Worm (Caenorhabditis elegans) whole organism, late embryonic: ENCODE data around the gene F13E6.1.

Experiments
- C08G9.2 ChIP-seq: sonication (generic microtip); optimal IDR thresholded peaks from 2 replicates; lab custom pipeline; 2016; ENCODE audit warnings: mild to moderate bottlenecking, missing genetic modification characterization, moderate library complexity, missing compliant biosample characterization
- F13H6.1 ChIP-seq: sonication (generic microtip); optimal IDR thresholded peaks from 2 replicates; lab custom pipeline; 2016; ENCODE audit warnings: missing genetic modification characterization, missing compliant biosample characterization
- K09A11.1 ChIP-seq: sonication (generic microtip); optimal IDR thresholded peaks from 2 replicates; lab custom pipeline; 2017; ENCODE audit warnings: antibody characterized with exemption, mild to moderate bottlenecking, missing genetic modification characterization, missing compliant biosample characterization; ENCODE audit not compliant: insufficient read depth
- T23F11.4 ChIP-seq: fragments of 200-800 bp; sonication (Bioruptor generic); optimal IDR thresholded peaks from 2 replicates; lab custom pipeline; 2018; ENCODE audit warnings: mild to moderate bottlenecking, missing genetic modification characterization, missing compliant biosample characterization
- Y22D7AL.16 ChIP-seq: sonication (generic microtip); optimal IDR thresholded peaks from 2 replicates; lab custom pipeline; 2016; ENCODE audit warnings: missing genetic modification characterization, missing compliant biosample characterization
- ama-1 ChIP-seq: fragments of 150-350 bp; optimal IDR thresholded peaks from 2 replicates; lab custom pipeline; 2014
- ceh-18 ChIP-seq: sonication (generic microtip); optimal IDR thresholded peaks from 2 replicates; lab custom pipeline; 2016; ENCODE audit warnings: missing genetic modification characterization, missing compliant biosample characterization
- ceh-19 ChIP-seq: fragments of 200-800 bp; sonication (Bioruptor generic); optimal IDR thresholded peaks from 2 replicates; lab custom pipeline; 2018; ENCODE audit warnings: mild to moderate bottlenecking, missing genetic modification characterization, missing compliant biosample characterization
- ceh-2 ChIP-seq: sonication (generic microtip); optimal IDR thresholded peaks from 2 replicates; lab custom pipeline; 2016; ENCODE audit warnings: missing genotype, missing genetic modification characterization, missing compliant biosample characterization
- ceh-30 ChIP-seq: fragments of 150-350 bp; optimal IDR thresholded peaks from 2 replicates; lab custom pipeline; 2014; ENCODE audit warnings: missing biosample characterization, missing genetic modification characterization
- ceh-45 ChIP-seq: fragments of 200-800 bp; sonication (Bioruptor generic); IDR thresholded peaks from 2 replicates; pipeline ENCODE4 v1.3.6; 2022; ENCODE audit warnings: missing genetic modification reagents, missing genetic modification characterization, missing compliant biosample characterization
- ceh-48 ChIP-seq: sonication (generic microtip); optimal IDR thresholded peaks from 2 replicates; lab custom pipeline; 2016; ENCODE audit warnings: missing genetic modification characterization, inconsistent platforms, missing compliant biosample characterization
- ceh-9 ChIP-seq: sonication (generic microtip); optimal IDR thresholded peaks from 2 replicates; lab custom pipeline; 2016; ENCODE audit warnings: mild to moderate bottlenecking, missing genetic modification characterization, inconsistent platforms, missing compliant biosample characterization
- dmd-4 ChIP-seq: sonication (generic microtip); optimal IDR thresholded peaks from 2 replicates; lab custom pipeline; 2016; ENCODE audit warnings: borderline replicate concordance, missing genetic modification characterization, missing compliant biosample characterization
- elt-2 ChIP-seq: sonication (generic microtip); optimal IDR thresholded peaks from 2 replicates; lab custom pipeline; 2016; ENCODE audit warnings: missing genetic modification reagents, missing genetic modification characterization, missing compliant biosample characterization
- elt-4 ChIP-seq: sonication (generic microtip); optimal IDR thresholded peaks from 2 replicates; lab custom pipeline; 2016; ENCODE audit warnings: missing genetic modification characterization, missing compliant biosample characterization
- gmeb-2 ChIP-seq: sonication (generic microtip); optimal IDR thresholded peaks from 2 replicates; lab custom pipeline; 2016; ENCODE audit warnings: missing genetic modification characterization, inconsistent platforms, missing compliant biosample characterization
- hlh-30 ChIP-seq: sonication (generic microtip); optimal IDR thresholded peaks from 2 replicates; lab custom pipeline; 2017; ENCODE audit warnings: antibody characterized with exemption, missing genetic modification characterization, missing compliant biosample characterization; ENCODE audit not compliant: insufficient read depth
- hlh-6 ChIP-seq: sonication (generic microtip); optimal IDR thresholded peaks from 2 replicates; lab custom pipeline; 2016; ENCODE audit warnings: missing genotype, missing genetic modification characterization, missing compliant biosample characterization
- nfya-1 ChIP-seq: sonication (generic microtip); optimal IDR thresholded peaks from 2 replicates; lab custom pipeline; 2017; ENCODE audit warnings: missing genetic modification characterization, mild to moderate bottlenecking, missing compliant biosample characterization, antibody characterized with exemption, moderate library complexity
- nhr-11 ChIP-seq: fragments of 150-350 bp; optimal IDR thresholded peaks from 2 replicates; lab custom pipeline; 2014; ENCODE audit warnings: missing biosample characterization, missing genetic modification characterization
- npax-4 ChIP-seq: sonication (generic microtip); optimal IDR thresholded peaks from 2 replicates; lab custom pipeline; 2016; ENCODE audit warnings: missing genetic modification characterization, missing compliant biosample characterization
- pag-3 ChIP-seq: sonication (generic microtip); optimal IDR thresholded peaks from 2 replicates; lab custom pipeline; 2016; ENCODE audit warnings: missing compliant biosample characterization, missing genetic modification characterization, borderline replicate concordance
- pha-2 ChIP-seq: sonication (generic microtip); optimal IDR thresholded peaks from 2 replicates; lab custom pipeline; 2017; ENCODE audit warnings: mild to moderate bottlenecking, missing genetic modification characterization, missing compliant biosample characterization
- pqm-1 ChIP-seq: sonication (generic microtip); optimal IDR thresholded peaks from 2 replicates; lab custom pipeline; 2016; ENCODE audit warnings: missing genetic modification characterization, missing compliant biosample characterization
- sox-2 ChIP-seq: fragments of 200-800 bp; sonication (Bioruptor generic); IDR thresholded peaks from 2 replicates; pipeline ENCODE4 v1.3.6; 2022; ENCODE audit warnings: missing genetic modification reagents, missing genetic modification characterization, missing compliant biosample characterization
- sox-4 ChIP-seq: sonication (generic microtip); optimal IDR thresholded peaks from 2 replicates; lab custom pipeline; 2017; ENCODE audit warnings: mild to moderate bottlenecking, missing genetic modification characterization, inconsistent platforms, missing compliant biosample characterization
- tbx-2 ChIP-seq: sonication (generic microtip); optimal IDR thresholded peaks from 2 replicates; lab custom pipeline; 2016; ENCODE audit warnings: missing genetic modification characterization, missing compliant biosample characterization
- tbx-7 ChIP-seq: sonication (generic microtip); optimal IDR thresholded peaks from 2 replicates; lab custom pipeline; 2016; ENCODE audit warnings: missing genotype, missing genetic modification characterization, missing compliant biosample characterization
- unc-55 ChIP-seq: sonication (generic microtip); optimal IDR thresholded peaks from 2 replicates; lab custom pipeline; 2017; ENCODE audit warnings: missing biosample characterization, missing genetic modification reagents, missing genetic modification characterization

F13E6.1 gene

ce11 chrX:10656604-10657003 lies 20.3 kb downstream of the F13E6.1 start:
- TF ChIP-seq tbx-7 (tag; lab: Kevin White, UChicago) = no peak
- peak; percentile 14 for TF ChIP-seq nfya-1 (tag; lab: Kevin White, UChicago)
- no peak for TF ChIP-seq elt-4 (tag; lab: Kevin White, UChicago)

DNA sequence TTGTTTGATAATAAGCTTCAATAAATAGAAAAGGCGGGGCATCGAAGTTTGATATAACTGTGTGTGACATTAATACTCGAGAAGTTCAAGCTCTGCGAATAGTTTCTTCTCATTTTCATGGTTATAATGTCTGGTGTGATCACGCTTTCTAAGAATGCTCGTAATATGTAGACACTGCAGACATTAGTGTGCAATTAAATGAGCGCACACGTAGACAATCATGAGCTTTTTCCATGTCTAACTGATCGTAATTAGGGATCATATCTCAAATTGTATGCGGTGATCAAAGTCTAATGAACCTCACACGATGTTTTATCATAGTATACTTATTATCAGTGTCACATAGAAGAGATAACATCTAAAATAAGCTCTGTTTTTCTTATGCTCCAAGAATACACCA lies 26.8 kb downstream of the F13E6.1 start:
- TF ChIP-seq hlh-30 = no peak
- peak; percentile 27 for TF ChIP-seq elt-2 (tag; lab: Kevin White, UChicago)

DNA sequence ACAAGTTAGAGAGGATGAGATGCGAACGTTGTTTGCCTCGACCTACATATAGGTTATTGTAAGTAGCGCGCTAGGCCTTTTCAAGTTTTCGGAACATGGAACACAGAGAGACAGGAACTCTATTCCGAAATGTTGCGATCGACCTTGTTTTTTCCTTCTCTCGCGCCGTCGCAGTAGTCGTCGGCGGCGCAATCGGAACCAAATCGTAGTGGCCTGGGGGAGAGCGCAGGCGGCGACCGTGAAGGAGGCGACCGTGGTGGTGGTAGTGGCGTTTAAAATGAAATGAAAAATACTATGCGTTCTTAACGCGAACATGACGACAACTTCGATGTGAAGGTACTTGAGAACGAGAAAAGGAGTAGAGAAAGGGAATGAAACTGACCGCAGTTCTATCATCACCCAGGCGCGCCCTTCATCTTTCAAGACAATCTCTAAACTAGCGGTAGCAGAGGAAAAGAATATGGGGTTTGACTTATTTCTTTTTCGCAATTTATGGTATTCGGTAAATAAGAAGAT lies 29.3 kb downstream of the F13E6.1 start:
- TF ChIP-seq pha-2 (tag; lab: Kevin White, UChicago) (no peak), unc-55 (no peak), ceh-45 (no peak), pqm-1 (tag; lab: Kevin White, UChicago) (no peak)

DNA sequence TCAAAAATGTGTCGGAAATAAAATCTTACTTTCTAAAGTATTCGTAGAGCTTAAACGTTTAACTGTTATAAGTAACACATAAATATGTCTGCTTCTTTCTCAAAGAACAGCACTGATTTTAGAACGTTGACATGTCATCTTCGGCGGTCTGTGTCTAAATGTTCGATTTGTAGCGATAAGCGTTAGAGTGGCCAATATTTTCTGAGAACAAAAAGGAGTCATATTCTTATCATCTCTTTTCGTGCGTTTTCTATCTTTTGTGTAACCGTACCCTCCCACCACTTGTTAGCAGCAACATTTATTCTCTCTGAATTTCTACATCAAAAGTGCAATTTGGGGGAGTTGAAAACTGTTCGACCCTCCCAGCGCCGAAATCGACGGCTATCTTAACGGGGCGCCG lies 31.8 kb downstream of the F13E6.1 start:
- TF ChIP-seq pha-2 (tag; lab: Kevin White, UChicago) = no peak
- no peak for TF ChIP-seq npax-4
- no peak for TF ChIP-seq ama-1 (lab: Kevin White, UChicago)
- no peak for TF ChIP-seq hlh-6 (tag; lab: Kevin White, UChicago)
- TF ChIP-seq ceh-30 (tag; lab: Kevin White, UChicago) = no peak
- TF ChIP-seq tbx-7 (tag; lab: Kevin White, UChicago) = no peak
- TF ChIP-seq ceh-19 (GFP tag; lab: Kevin White, UChicago) = no peak
- TF ChIP-seq nhr-11 (tag; lab: Kevin White, UChicago) = no peak
- no peak for TF ChIP-seq ceh-18 (tag; lab: Kevin White, UChicago)
- TF ChIP-seq dmd-4 (tag; lab: Kevin White, UChicago) = no peak
- TF ChIP-seq gmeb-2 (tag; lab: Kevin White, UChicago) = no peak
- no peak for TF ChIP-seq C08G9.2 (tag; lab: Kevin White, UChicago)
- no peak for TF ChIP-seq Y22D7AL.16 (tag; lab: Kevin White, UChicago)
- no peak for TF ChIP-seq ceh-2 (tag; lab: Kevin White, UChicago)

ce11 chrX:10640578-10640977 lies 36.3 kb downstream of the F13E6.1 start:
- TF ChIP-seq sox-2 (GFP tag; lab: Robert Waterston, UW) (no peak), K09A11.1 (tag; lab: Kevin White, UChicago) (no peak), ceh-2 (tag; lab: Kevin White, UChicago) (no peak)

- TF ChIP-seq npax-4 = no peak
- TF ChIP-seq ceh-9 = no peak
- TF ChIP-seq Y22D7AL.16 (tag; lab: Kevin White, UChicago) = no peak
- TF ChIP-seq tbx-2 (tag; lab: Kevin White, UChicago) = no peak
- TF ChIP-seq pag-3 (tag; lab: Kevin White, UChicago) = no peak
- TF ChIP-seq ceh-48 (tag; lab: Kevin White, UChicago) = no peak
- TF ChIP-seq elt-2 (tag; lab: Kevin White, UChicago) = no peak
- TF ChIP-seq F13H6.1 = no peak
- TF ChIP-seq sox-4 (tag; lab: Kevin White, UChicago) = no peak
- no peak for TF ChIP-seq T23F11.4 (GFP tag; lab: Kevin White, UChicago)
Measured at ce11 chrX:10639403-10639812, 37.5 kb downstream of the F13E6.1 start.
